Worm (Caenorhabditis elegans): Measurements from ENCODE around the gene mcat-1.

The mcat-1 gene

DNA sequence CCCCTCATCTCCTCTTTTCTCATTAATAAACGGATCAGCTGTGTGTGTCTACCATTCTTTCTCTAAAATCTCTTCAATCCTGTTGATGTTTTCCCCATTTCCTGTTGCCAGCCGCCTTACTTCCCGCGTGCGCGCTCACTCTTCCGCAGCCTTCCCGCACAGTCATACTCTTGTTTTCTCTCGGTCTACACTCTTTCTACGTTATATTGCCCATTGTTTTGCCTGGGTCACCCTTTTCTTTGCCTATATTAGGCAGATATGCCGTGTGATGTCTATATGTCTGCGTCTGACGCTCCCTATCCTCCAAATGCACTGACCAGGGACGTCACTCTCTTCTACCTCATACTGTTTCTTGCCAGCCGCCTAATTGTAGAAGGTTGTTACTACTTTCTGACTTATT, 25.0 kb downstream of the mcat-1 start (continued):
- TF ChIP-seq ceh-82 (tag; optimal IDR thresholded peaks at IDR 0.05) = no peak
- TF ChIP-seq nhr-10 (tag; optimal IDR thresholded peaks at IDR 0.05) = no peak
- no peak for TF ChIP-seq elt-1 (tag; optimal IDR thresholded peaks at IDR 0.05)

DNA sequence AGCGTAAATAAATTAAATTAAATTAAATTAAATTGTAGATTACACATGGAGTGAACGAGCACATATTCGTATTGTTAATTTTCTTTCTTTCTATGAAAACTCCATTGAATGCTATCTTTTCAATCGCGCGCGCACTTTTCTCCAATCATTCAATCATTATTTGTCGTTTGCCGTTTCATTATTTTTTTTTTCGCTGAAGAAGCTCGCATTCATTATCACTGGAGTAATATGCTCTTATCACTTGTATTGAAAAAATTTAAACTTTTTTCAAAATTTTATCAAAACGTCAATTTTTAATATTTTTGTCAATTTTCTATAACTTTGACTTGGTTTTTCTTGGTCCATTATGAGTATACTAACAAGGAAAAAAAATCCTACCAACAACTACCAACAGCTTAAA, 25.8 kb downstream of the mcat-1 start:
- TF ChIP-seq sma-9 (GFP tag; optimal IDR thresholded peaks at IDR 0.05) (no peak), sma-9 (tag; optimal IDR thresholded peaks at IDR 0.05) (no peak), nhr-25 (tag; optimal IDR thresholded peaks at IDR 0.05) (no peak), fos-1 (tag; optimal IDR thresholded peaks at IDR 0.05) (peak; percentile 76), sem-4 (tag; optimal IDR thresholded peaks at IDR 0.05) (no peak), dmd-4 (tag; optimal IDR thresholded peaks at IDR 0.05) (no peak), lin-11 (tag; optimal IDR thresholded peaks at IDR 0.05) (no peak)

DNA sequence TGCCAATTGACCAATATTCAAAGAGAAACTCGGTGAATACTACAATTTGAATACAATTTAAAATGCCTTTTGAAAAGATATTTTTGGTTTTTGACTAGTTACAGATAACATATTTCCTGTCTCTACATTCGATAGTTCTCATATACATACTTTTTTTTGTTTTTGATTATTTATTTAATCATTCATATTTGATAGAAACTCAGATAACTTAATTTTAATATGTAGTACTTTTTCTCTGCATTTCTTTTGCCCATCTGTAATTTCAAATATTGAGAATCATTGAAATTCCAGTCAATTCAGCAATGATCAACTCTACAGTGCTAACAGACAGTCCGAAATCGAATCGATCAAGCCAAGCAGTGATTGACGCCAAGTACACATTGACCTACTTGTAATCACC, 30.3 kb downstream of the mcat-1 start, which contains the start of gene C23H3.2:
Gene C23H3.2, plus strand, starts transcription at position 301 of the 400 bp plus-strand sequence.
- TF ChIP-seq nhr-129 (tag; optimal IDR thresholded peaks at IDR 0.05) (no peak), ztf-4 (tag; optimal IDR thresholded peaks at IDR 0.05) (no peak), nhr-21 (tag; optimal IDR thresholded peaks at IDR 0.05) (no peak), sem-4 (tag; optimal IDR thresholded peaks at IDR 0.05) (no peak), lsy-2 (tag; optimal IDR thresholded peaks at IDR 0.05) (no peak), skn-1 (tag; optimal IDR thresholded peaks at IDR 0.05) (no peak), aly-2 (tag; optimal IDR thresholded peaks at IDR 0.05) (no peak), mdl-1 (tag; optimal IDR thresholded peaks at IDR 0.05) (no peak), lin-39 (tag; optimal IDR thresholded peaks at IDR 0.05) (no peak), nhr-237 (tag; optimal IDR thresholded peaks at IDR 0.05) (no peak), C34F6.9 (tag; optimal IDR thresholded peaks at IDR 0.05) (no peak)

DNA sequence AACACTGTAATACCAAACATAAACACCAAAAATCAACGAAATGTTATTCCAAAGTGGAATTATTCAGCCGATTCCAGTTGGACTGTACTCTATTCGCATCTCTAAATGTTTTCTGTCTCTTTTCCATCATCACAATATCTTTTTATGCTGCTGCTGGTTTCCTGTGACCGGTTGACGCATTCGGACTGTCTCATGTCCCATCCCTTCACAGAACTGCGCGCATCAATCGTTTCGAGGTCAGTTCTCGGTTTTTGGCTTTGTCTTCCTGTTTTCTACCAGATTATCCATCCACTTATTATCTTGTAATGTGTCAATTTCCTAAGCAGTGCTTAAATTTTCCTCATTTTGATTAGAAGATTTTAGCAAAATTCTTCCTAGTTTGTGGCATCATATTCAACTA, 31.3 kb downstream of the mcat-1 start:
- TF ChIP-seq sma-3 (GFP tag; optimal IDR thresholded peaks at IDR 0.05) = no peak
- no peak for TF ChIP-seq nhr-237 (tag; optimal IDR thresholded peaks at IDR 0.05)
- TF ChIP-seq fos-1 (tag; optimal IDR thresholded peaks at IDR 0.05) = peak; percentile 46
- peak; percentile 61 for TF ChIP-seq nhr-25 (tag; optimal IDR thresholded peaks at IDR 0.05)
- TF ChIP-seq nhr-21 (tag; optimal IDR thresholded peaks at IDR 0.05) = peak; percentile 29
- TF ChIP-seq nhr-129 (tag; optimal IDR thresholded peaks at IDR 0.05) = peak; percentile 11

DNA sequence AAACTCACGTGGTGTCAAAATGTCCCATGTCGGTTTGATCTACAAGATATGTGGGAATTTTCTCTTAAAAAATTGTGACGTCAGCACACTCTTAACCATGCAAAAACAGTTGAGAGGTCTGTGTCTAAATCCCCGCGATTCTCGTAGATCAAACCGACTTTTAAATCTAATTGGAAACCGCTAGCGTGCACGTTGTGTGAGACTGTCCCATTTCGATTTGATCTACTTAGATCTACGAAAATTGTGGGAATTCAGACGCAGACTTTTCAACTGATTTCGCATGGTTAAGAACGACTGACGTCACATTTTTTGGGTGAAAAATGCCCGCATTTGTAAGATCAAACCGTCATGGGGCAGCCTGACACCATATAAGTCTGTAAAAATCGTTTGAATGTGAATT, 33.4 kb downstream of the mcat-1 start:
- TF ChIP-seq nhr-25 (tag; optimal IDR thresholded peaks at IDR 0.05) = no peak
- TF ChIP-seq blmp-1 (tag; optimal IDR thresholded peaks at IDR 0.05; ENCODE audit: insufficient read depth) = no peak
- no peak for TF ChIP-seq nhr-23 (tag; optimal IDR thresholded peaks at IDR 0.05)
- TF ChIP-seq snpc-4 (tag; optimal IDR thresholded peaks at IDR 0.05) = no peak
- no peak for TF ChIP-seq ZK546.5 (tag; optimal IDR thresholded peaks at IDR 0.05)
- TF ChIP-seq C34F6.9 (tag; optimal IDR thresholded peaks at IDR 0.05) = no peak
- TF ChIP-seq mdl-1 (tag; optimal IDR thresholded peaks at IDR 0.05) = no peak
- TF ChIP-seq gmeb-1 (tag; optimal IDR thresholded peaks at IDR 0.05) = no peak
- no peak for TF ChIP-seq mbf-1 (tag; optimal IDR thresholded peaks at IDR 0.05)
- no peak for TF ChIP-seq mab-5 (tag; optimal IDR thresholded peaks at IDR 0.05)
- no peak for TF ChIP-seq nhr-237 (tag; optimal IDR thresholded peaks at IDR 0.05)

DNA sequence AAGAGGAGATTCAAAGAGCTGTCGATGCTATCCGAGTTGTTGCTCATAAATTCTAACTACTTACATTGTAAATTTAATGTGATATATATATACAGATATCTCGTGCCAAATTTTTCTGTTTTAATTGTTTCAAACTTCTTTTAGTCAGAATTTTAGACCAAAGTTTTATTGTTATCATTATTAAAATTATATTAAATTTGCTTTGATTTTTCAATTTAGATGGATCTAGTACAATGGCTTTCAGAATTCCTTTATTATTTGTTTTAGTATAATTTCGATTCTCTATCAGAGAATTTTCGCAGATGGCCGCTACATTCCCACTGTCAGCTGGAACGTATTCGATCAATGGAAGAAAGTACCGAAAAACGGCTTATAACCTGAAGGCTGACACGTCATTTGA, 33.9 kb downstream of the mcat-1 start, which contains the start of gene ascc-1:
Gene ascc-1, plus strand, starts transcription at position 301 of the 400 bp plus-strand sequence.
- TF ChIP-seq sem-4 (tag; optimal IDR thresholded peaks at IDR 0.05) (no peak), dmd-4 (tag; optimal IDR thresholded peaks at IDR 0.05) (no peak), sma-3 (GFP tag; optimal IDR thresholded peaks at IDR 0.05) (no peak), skn-1 (tag; optimal IDR thresholded peaks at IDR 0.05) (no peak), mab-5 (tag; optimal IDR thresholded peaks at IDR 0.05) (no peak), fos-1 (tag; optimal IDR thresholded peaks at IDR 0.05) (no peak), R02D3.7 (tag; optimal IDR thresholded peaks at IDR 0.05) (no peak), nhr-77 (tag; optimal IDR thresholded peaks at IDR 0.05) (no peak), gmeb-1 (tag; optimal IDR thresholded peaks at IDR 0.05) (no peak), peb-1 (tag; optimal IDR thresholded peaks at IDR 0.05) (no peak), F13H6.1 (tag; optimal IDR thresholded peaks at IDR 0.05) (no peak)

All from whole organism, L2 larva.